Fruit fly (Drosophila melanogaster) whole organism, embryonic: ENCODE data around the gene CG10254.

Experiments
- Abd-B ChIP-seq: fragments of 200-800 bp; sonication (Bioruptor generic); optimal IDR thresholded peaks from 2 replicates; lab custom pipeline; 2018; ENCODE audit warnings: missing biosample characterization, mild to moderate bottlenecking, missing genetic modification characterization, moderate library complexity
- Bgb ChIP-seq: fragments of 200-800 bp; sonication (Bioruptor generic); IDR thresholded peaks from 2 replicates; pipeline ENCODE4 v1.3.6; 2022; ENCODE audit warnings: missing biosample characterization, missing genetic modification characterization; ENCODE audit not compliant: partially characterized antibody
- CG10147 ChIP-seq: fragments of 200-800 bp; sonication (Bioruptor generic); optimal IDR thresholded peaks from 2 replicates; lab custom pipeline; 2019; ENCODE audit warnings: missing biosample characterization, mild to moderate bottlenecking, missing genetic modification characterization, moderate library complexity
- CG11696 ChIP-seq: fragments of 200-800 bp; sonication (Bioruptor generic); IDR thresholded peaks from 2 replicates; pipeline ENCODE4 v1.3.6; 2022; ENCODE audit warnings: missing biosample characterization, missing genetic modification characterization
- CG12299 ChIP-seq: fragments of 200-800 bp; sonication (Bioruptor generic); optimal IDR thresholded peaks from 2 replicates; lab custom pipeline; 2018; ENCODE audit warnings: missing biosample characterization, mild to moderate bottlenecking, missing genetic modification characterization
- CG14441 ChIP-seq: fragments of 200-800 bp; sonication (Bioruptor generic); IDR thresholded peaks from 2 replicates; pipeline ENCODE4 v1.3.6; 2022; ENCODE audit warnings: missing biosample characterization, missing genetic modification characterization
- CG1602 ChIP-seq: fragments of 200-800 bp; sonication (Bioruptor generic); optimal IDR thresholded peaks from 3 replicates; lab custom pipeline; 2016; ENCODE audit warnings: missing biosample characterization, missing genetic modification characterization
- CG17359 ChIP-seq: fragments of 200-800 bp; sonication (Bioruptor generic); optimal IDR thresholded peaks from 3 replicates; lab custom pipeline; 2018; ENCODE audit warnings: missing biosample characterization, mild to moderate bottlenecking, missing genetic modification characterization, moderate library complexity
- CG17385 ChIP-seq: fragments of 200-800 bp; sonication (Bioruptor generic); optimal IDR thresholded peaks from 3 replicates; lab custom pipeline; 2018; ENCODE audit warnings: missing biosample characterization, mild to moderate bottlenecking, missing genetic modification characterization
- CG17568 ChIP-seq: fragments of 200-800 bp; sonication (Bioruptor generic); optimal IDR thresholded peaks from 2 replicates; lab custom pipeline; 2018; ENCODE audit warnings: missing biosample characterization, mild to moderate bottlenecking, missing genetic modification characterization, moderate library complexity
- CG2120 ChIP-seq: fragments of 200-800 bp; sonication (Bioruptor generic); optimal IDR thresholded peaks from 3 replicates; lab custom pipeline; 2016; ENCODE audit warnings: missing biosample characterization, missing genetic modification characterization
- CG31388 ChIP-seq: fragments of 200-800 bp; sonication (Bioruptor generic); optimal IDR thresholded peaks from 2 replicates; lab custom pipeline; 2016; ENCODE audit warnings: missing biosample characterization, missing genetic modification characterization
- CG42726 ChIP-seq: fragments of 200-800 bp; sonication (Bioruptor generic); IDR thresholded peaks from 2 replicates; pipeline ENCODE4 v1.3.6; 2022; ENCODE audit warnings: missing biosample characterization, missing genetic modification characterization; ENCODE audit not compliant: partially characterized antibody
- CG6689 ChIP-seq: fragments of 200-800 bp; sonication (Bioruptor generic); IDR thresholded peaks from 2 replicates; pipeline ENCODE4 v1.3.6; 2022; ENCODE audit warnings: missing biosample characterization, missing genetic modification characterization
- CG8765 ChIP-seq: fragments of 200-800 bp; sonication (Bioruptor generic); IDR thresholded peaks from 2 replicates; pipeline ENCODE4 v1.3.6; 2022; ENCODE audit warnings: missing biosample characterization, missing genetic modification characterization
- CG9609 ChIP-seq: fragments of 200-800 bp; sonication (Bioruptor generic); optimal IDR thresholded peaks from 3 replicates; lab custom pipeline; 2016; ENCODE audit warnings: missing biosample characterization, missing genetic modification characterization
- CrebB ChIP-seq: fragments of 200-800 bp; sonication (Bioruptor generic); optimal IDR thresholded peaks from 3 replicates; lab custom pipeline; 2018; ENCODE audit warnings: missing biosample characterization, mild to moderate bottlenecking, missing genetic modification characterization
- Dip2 ChIP-seq: fragments of 200-800 bp; sonication (Bioruptor generic); IDR thresholded peaks from 2 replicates; pipeline ENCODE4 v1.3.6; 2022; ENCODE audit warnings: missing biosample characterization, missing genetic modification characterization
- Dp ChIP-seq: fragments of 200-800 bp; sonication (Bioruptor generic); optimal IDR thresholded peaks from 2 replicates; lab custom pipeline; 2018; ENCODE audit warnings: missing biosample characterization, mild to moderate bottlenecking, missing genetic modification characterization, moderate library complexity
- Drgx ChIP-seq: fragments of 200-800 bp; sonication (Bioruptor generic); IDR thresholded peaks from 2 replicates; pipeline ENCODE4 v1.3.6; 2022; ENCODE audit warnings: missing biosample characterization, missing genetic modification characterization
- H15 ChIP-seq: fragments of 200-800 bp; sonication (Bioruptor generic); IDR thresholded peaks from 3 replicates; pipeline ENCODE4 v1.3.6; 2022; ENCODE audit warnings: missing biosample characterization, missing genetic modification characterization
- Hr78 ChIP-seq, 2 experiments: fragments of 200-800 bp in 1 of 2; fragments of >200 bp in 1 of 2; sonication (Bioruptor generic) in 1 of 2; optimal IDR thresholded peaks; 2 replicates each; lab custom pipeline; 2017 to 2019; ENCODE audit warnings: missing biosample characterization in 2 of 2, missing genetic modification characterization in 2 of 2, mild to moderate bottlenecking in 1 of 2, moderate library complexity in 1 of 2
- Max ChIP-seq: fragments of 200-800 bp; sonication (Bioruptor generic); optimal IDR thresholded peaks from 2 replicates; lab custom pipeline; 2016; ENCODE audit warnings: missing biosample characterization, mild to moderate bottlenecking, missing genetic modification characterization
- Myb ChIP-seq: fragments of 200-800 bp; sonication (Bioruptor generic); optimal IDR thresholded peaks from 2 replicates; lab custom pipeline; 2016; ENCODE audit warnings: missing biosample characterization, missing genetic modification characterization
- Nf-YC ChIP-seq: fragments of 200-800 bp; optimal IDR thresholded peaks from 3 replicates; lab custom pipeline; 2019; ENCODE audit warnings: missing biosample characterization, mild to moderate bottlenecking, missing genetic modification characterization, moderate library complexity
- PHDP ChIP-seq: fragments of 200-800 bp; sonication (Bioruptor generic); optimal IDR thresholded peaks from 3 replicates; lab custom pipeline; 2018; ENCODE audit warnings: missing biosample characterization, mild to moderate bottlenecking, missing genetic modification characterization, moderate library complexity
- Pdp1 ChIP-seq, 2 experiments: fragments of 200-800 bp; sonication (Bioruptor generic); optimal IDR thresholded peaks; 3 replicates each; lab custom pipeline; 2016; ENCODE audit warnings: missing biosample characterization in 2 of 2, missing genetic modification characterization in 2 of 2, mild to moderate bottlenecking in 1 of 2, moderate library complexity in 1 of 2
- Poxn ChIP-seq: fragments of 200-800 bp; sonication (Bioruptor generic); IDR thresholded peaks from 2 replicates; pipeline ENCODE4 v1.3.6; 2022; ENCODE audit warnings: missing biosample characterization, missing genetic modification characterization
- Ptx1 ChIP-seq: fragments of 200-800 bp; sonication (Bioruptor generic); IDR thresholded peaks from 2 replicates; pipeline ENCODE4 v1.3.6; 2022; ENCODE audit warnings: missing biosample characterization, missing genetic modification characterization
- Side ChIP-seq: fragments of 200-800 bp; sonication (Bioruptor generic); optimal IDR thresholded peaks from 2 replicates; lab custom pipeline; 2016; ENCODE audit warnings: missing biosample characterization, missing genetic modification characterization
- amos ChIP-seq: fragments of 200-800 bp; sonication (Bioruptor generic); IDR thresholded peaks from 2 replicates; pipeline ENCODE4 v1.3.6; 2022; ENCODE audit warnings: missing biosample characterization, missing genetic modification characterization; ENCODE audit not compliant: partially characterized antibody
- ap ChIP-seq: fragments of 200-800 bp; sonication (Bioruptor generic); IDR thresholded peaks from 2 replicates; pipeline ENCODE4 v1.3.6; 2022; ENCODE audit warnings: missing biosample characterization, missing genetic modification characterization
- ara ChIP-seq: fragments of 200-800 bp; sonication (Bioruptor generic); IDR thresholded peaks from 2 replicates; pipeline ENCODE4 v1.3.6; 2022; ENCODE audit warnings: missing biosample characterization, missing genetic modification characterization
- btn ChIP-seq: fragments of 200-800 bp; sonication (Bioruptor generic); optimal IDR thresholded peaks from 2 replicates; lab custom pipeline; 2016; ENCODE audit warnings: missing biosample characterization, missing genetic modification characterization
- cato ChIP-seq: fragments of 200-800 bp; sonication (Bioruptor generic); optimal IDR thresholded peaks from 2 replicates; lab custom pipeline; 2016; ENCODE audit warnings: missing biosample characterization, missing genetic modification characterization, borderline replicate concordance
- crol ChIP-seq: fragments of 200-800 bp; sonication (Bioruptor generic); IDR thresholded peaks from 2 replicates; pipeline ENCODE4 v1.3.6; 2022; ENCODE audit warnings: missing biosample characterization, missing genetic modification characterization
- dysf ChIP-seq: fragments of 200-800 bp; sonication (Bioruptor generic); IDR thresholded peaks from 3 replicates; pipeline ENCODE4 v1.3.6; 2022; ENCODE audit warnings: missing biosample characterization, missing genetic modification characterization
- fru ChIP-seq: fragments of >200 bp; optimal IDR thresholded peaks from 2 replicates; lab custom pipeline; 2017
- grau ChIP-seq: fragments of 200-800 bp; optimal IDR thresholded peaks from 3 replicates; lab custom pipeline; 2019; ENCODE audit warnings: missing biosample characterization, mild to moderate bottlenecking, missing genetic modification characterization, moderate library complexity
- knrl ChIP-seq: fragments of 200-800 bp; sonication (Bioruptor generic); IDR thresholded peaks from 3 replicates; pipeline ENCODE4 v1.3.6; 2022; ENCODE audit warnings: missing biosample characterization, missing genetic modification characterization; ENCODE audit not compliant: partially characterized antibody
- pan ChIP-seq, 4 experiments: fragments of >200 bp in 3 of 4; fragments of 200-800 bp in 1 of 4; sonication (Bioruptor generic) in 1 of 4; optimal IDR thresholded peaks in 3 of 4; IDR thresholded peaks in 1 of 4; 2 replicates each; pipeline versions ENCODE4 v1.3.6 to Lab custom; 2017 to 2022; ENCODE audit warnings: missing biosample characterization in 2 of 4, missing genetic modification characterization in 2 of 4, mixed read lengths in 1 of 4
- pnt ChIP-seq: fragments of 200-800 bp; sonication (Bioruptor generic); optimal IDR thresholded peaks from 3 replicates; lab custom pipeline; 2016; ENCODE audit warnings: missing biosample characterization, missing genetic modification characterization
- ranshi ChIP-seq: fragments of 200-800 bp; sonication (Bioruptor generic); IDR thresholded peaks from 2 replicates; pipeline ENCODE4 v1.3.6; 2022; ENCODE audit warnings: missing biosample characterization, missing genetic modification characterization
- sima ChIP-seq: fragments of 200-800 bp; sonication (Bioruptor generic); optimal IDR thresholded peaks from 2 replicates; lab custom pipeline; 2016; ENCODE audit warnings: missing biosample characterization, missing genetic modification characterization
- slou ChIP-seq: fragments of 200-800 bp; sonication (Bioruptor generic); optimal IDR thresholded peaks from 3 replicates; lab custom pipeline; 2016; ENCODE audit warnings: missing biosample characterization, missing genetic modification characterization
- slp2 ChIP-seq: fragments of 200-800 bp; sonication (Bioruptor generic); optimal IDR thresholded peaks from 2 replicates; lab custom pipeline; 2016; ENCODE audit warnings: missing biosample characterization, missing genetic modification characterization
- tgo ChIP-seq: fragments of 200-800 bp; sonication (Bioruptor generic); IDR thresholded peaks from 3 replicates; pipeline ENCODE4 v1.3.6; 2022; ENCODE audit warnings: missing biosample characterization, missing genetic modification characterization
- unc-4 ChIP-seq: fragments of 200-800 bp; sonication (Bioruptor generic); IDR thresholded peaks from 2 replicates; pipeline ENCODE4 v1.3.6; 2022; ENCODE audit warnings: missing biosample characterization, missing genetic modification characterization; ENCODE audit not compliant: partially characterized antibody

CG10254 gene

DNA sequence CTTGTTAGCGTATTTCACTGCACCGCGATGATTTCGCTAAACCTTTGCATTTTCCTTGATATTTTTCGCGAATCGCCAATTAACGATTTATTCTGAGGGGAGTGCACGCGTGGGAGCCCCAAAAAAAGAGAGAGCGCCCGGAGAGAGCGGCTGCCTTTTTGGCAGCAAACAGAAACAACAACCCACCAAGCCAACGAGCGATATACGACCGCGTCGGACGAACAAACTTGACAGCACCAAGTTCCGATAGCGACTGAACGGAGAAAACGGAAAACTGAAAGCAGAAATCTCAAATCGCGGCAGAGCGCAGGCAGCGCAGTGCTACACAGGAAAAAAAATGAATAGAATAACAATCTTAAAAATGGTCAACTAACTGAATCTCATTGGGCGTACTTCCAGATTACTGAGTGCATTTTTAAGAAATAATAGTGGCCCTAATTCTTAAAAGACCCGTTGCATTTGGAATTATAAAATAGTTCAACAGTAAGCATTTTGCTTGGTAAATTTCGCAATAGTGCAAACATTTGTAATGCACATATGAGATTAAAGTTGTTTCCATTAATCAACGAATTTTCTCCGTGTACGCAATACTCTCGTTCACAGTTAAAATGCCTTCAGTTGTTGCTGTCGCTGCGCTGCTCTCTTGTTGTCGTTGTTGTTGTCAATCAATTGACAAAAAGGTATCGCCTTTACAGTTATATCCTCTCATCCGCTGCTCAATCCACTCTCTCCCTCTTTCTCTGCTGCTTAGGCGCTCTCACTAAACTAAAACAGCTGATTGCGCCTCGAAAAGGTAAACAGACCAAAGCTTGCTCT, 25.2 kb downstream of the CG10254 start, which contains the start of gene CG31145 (continued):
- TF ChIP-seq H15 (GFP tag; lab: Robert Waterston, UW) (peak; percentile 98), pan (optimal IDR thresholded peaks at IDR 0.05; lab: Kevin White, UChicago) (no peak), pan (GFP tag; optimal IDR thresholded peaks at IDR 0.05 in 1 of 2, IDR thresholded peaks at IDR 0.05 in 1 of 2) (peak in 1 of 2 experiments; percentile 99), pnt (GFP tag; lab: Kevin White, UChicago) (peak; percentile 99), slou (GFP tag; lab: Kevin White, UChicago) (peak; percentile 99), Dip2 (GFP tag; lab: Robert Waterston, UW) (peak; percentile 83; the same call in 1 of the 2 replicates), dysf (GFP tag; lab: Robert Waterston, UW) (peak; percentile 100), Max (GFP tag; lab: Kevin White, UChicago) (peak; percentile 100), ara (GFP tag; lab: Robert Waterston, UW) (peak; percentile 98), Abd-B (GFP tag; lab: Kevin White, UChicago) (peak; percentile 100), CG2120 (peak; percentile 100), fru (lab: Kevin White, UChicago) (no peak), Pdp1 (GFP tag; optimal IDR thresholded peaks at IDR 0.05; lab: Kevin White, UChicago) (peak; percentile 99 to 100), CrebB (tag; lab: Kevin White, UChicago) (peak; percentile 98), crol (GFP tag; lab: Robert Waterston, UW) (peak; percentile 73), CG12299 (tag; lab: Kevin White, UChicago) (peak; percentile 99), ranshi (GFP tag; lab: Robert Waterston, UW) (peak; percentile 99), CG17568 (GFP tag; lab: Kevin White, UChicago) (peak; percentile 99), CG42726 (peak; percentile 61; the same call in 1 of the 2 replicates), CG17359 (peak; percentile 100), cato (GFP tag; lab: Kevin White, UChicago) (peak; percentile 99), Hr78 (GFP tag; optimal IDR thresholded peaks at IDR 0.05; lab: Kevin White, UChicago) (peak in 1 of 2 experiments; percentile 98), Ptx1 (GFP tag; lab: Robert Waterston, UW) (peak; percentile 99), Nf-YC (peak; percentile 93), amos (GFP tag; lab: Robert Waterston, UW) (no peak; the same call in 1 of the 2 replicates), CG11696 (peak; percentile 93), CG9609 (GFP tag; lab: Kevin White, UChicago) (peak; percentile 100), slp2 (GFP tag; lab: Kevin White, UChicago) (peak; percentile 100), Poxn (GFP tag; lab: Robert Waterston, UW) (peak; percentile 97), Side (GFP tag; lab: Kevin White, UChicago) (peak; percentile 100), btn (peak; percentile 99), CG14441 (GFP tag; lab: Robert Waterston, UW) (peak; percentile 99), CG31388 (peak; percentile 98), Myb (peak; percentile 96), PHDP (tag; lab: Kevin White, UChicago) (peak; percentile 100), CG10147 (GFP tag; lab: Kevin White, UChicago) (peak; percentile 99), tgo (GFP tag; lab: Robert Waterston, UW) (peak; percentile 99), Dp (peak; percentile 40), CG8765 (peak; percentile 93), ap (GFP tag; lab: Robert Waterston, UW) (peak; percentile 98), CG17385 (peak; percentile 99), knrl (GFP tag; lab: Robert Waterston, UW) (peak; percentile 37; the same call in 1 of the 3 replicates), unc-4 (GFP tag; lab: Robert Waterston, UW) (0 out of 2 replicates have a peak, but pooled peaks have one; percentile 15), grau (peak; percentile 99), CG6689 (peak; percentile 99), Drgx (peak; percentile 99), CG1602 (peak; percentile 99), Bgb (GFP tag; lab: Robert Waterston, UW) (peak; percentile 73), sima (GFP tag; lab: Kevin White, UChicago) (peak; percentile 98)
